Fruit fly (Drosophila melanogaster): ENCODE measurements around the gene Usp14.

Usp14 gene

dm6 chr2L:10339212-10339721, 25.1 kb upstream of the Usp14 start, which contains the start of gene SamDC (continued):
- TF ChIP-seq CG11294 (GFP tag; IDR thresholded peaks at IDR 0.05) = no peak
- TF ChIP-seq CG8632 (GFP tag; optimal IDR thresholded peaks at IDR 0.05) = no peak
- peak; percentile 73 for TF ChIP-seq Eip78C (GFP tag)
- TF ChIP-seq Ets21C (GFP tag; optimal IDR thresholded peaks at IDR 0.05) = no peak
- TF ChIP-seq Hr39 (GFP tag; optimal IDR thresholded peaks at IDR 0.05) = no peak
- peak; percentile 28 for TF ChIP-seq Hr4 (GFP tag; optimal IDR thresholded peaks at IDR 0.05)
- TF ChIP-seq Sox102F (GFP tag; optimal IDR thresholded peaks at IDR 0.05) = peak; percentile 8
- TF ChIP-seq Eip93F (GFP tag; optimal IDR thresholded peaks at IDR 0.05) = peak; percentile 25
- no peak for TF ChIP-seq svp (GFP tag)
- no peak for TF ChIP-seq CG16779 (tag; optimal IDR thresholded peaks at IDR 0.05)
- TF ChIP-seq CG1621 (tag; optimal IDR thresholded peaks at IDR 0.05) = no peak
- no peak for TF ChIP-seq CG32006 (GFP tag; optimal IDR thresholded peaks at IDR 0.05)
- no peak for TF ChIP-seq Hr38 (GFP tag; optimal IDR thresholded peaks at IDR 0.05)
- no peak for TF ChIP-seq CG9139 (GFP tag; optimal IDR thresholded peaks at IDR 0.05)
- TF ChIP-seq fd59A (GFP tag; optimal IDR thresholded peaks at IDR 0.05) = no peak
- no peak for TF ChIP-seq CG11762 (GFP tag; optimal IDR thresholded peaks at IDR 0.05; ENCODE audit: insufficient read depth)
- peak; percentile 78 for TF ChIP-seq fkh (GFP tag; optimal IDR thresholded peaks at IDR 0.05)
- no peak for TF ChIP-seq Sox15 (GFP tag; optimal IDR thresholded peaks at IDR 0.05)
- peak; percentile 25 for TF ChIP-seq Smox (GFP tag; optimal IDR thresholded peaks at IDR 0.05)
- no peak for TF ChIP-seq fd85E (GFP tag; optimal IDR thresholded peaks at IDR 0.05)
- TF ChIP-seq CG6792 (GFP tag; optimal IDR thresholded peaks at IDR 0.05) = no peak
- TF ChIP-seq Sox14 (GFP tag; optimal IDR thresholded peaks at IDR 0.05) = peak; percentile 58
- TF ChIP-seq CG11902 (GFP tag; optimal IDR thresholded peaks at IDR 0.05) = no peak
- peak; percentile 13 for TF ChIP-seq net (GFP tag; optimal IDR thresholded peaks at IDR 0.05)

dm6 chr2L:10334854-10335277, 20.7 kb upstream of the Usp14 start:
- no peak for TF ChIP-seq Hr38 (GFP tag; optimal IDR thresholded peaks at IDR 0.05)
- TF ChIP-seq Eip78C (GFP tag) = peak; percentile 85
- TF ChIP-seq Lpt (GFP tag; optimal IDR thresholded peaks at IDR 0.05) = peak; percentile 2
- peak in 1 of 2 experiments; percentile 81 for TF ChIP-seq ss (GFP tag; optimal IDR thresholded peaks at IDR 0.05)
- TF ChIP-seq Sox14 (GFP tag; optimal IDR thresholded peaks at IDR 0.05) = peak; percentile 66
- TF ChIP-seq CG10631 (GFP tag; optimal IDR thresholded peaks at IDR 0.05) = no peak
- no peak for TF ChIP-seq Ets21C (GFP tag; optimal IDR thresholded peaks at IDR 0.05)
- TF ChIP-seq Eip75B (GFP tag; optimal IDR thresholded peaks at IDR 0.05) = peak; percentile 46
- TF ChIP-seq net (GFP tag; optimal IDR thresholded peaks at IDR 0.05) = no peak
- no peak for TF ChIP-seq eg (GFP tag; IDR thresholded peaks at IDR 0.05)
- TF ChIP-seq salr (GFP tag; optimal IDR thresholded peaks at IDR 0.05) = no peak
- TF ChIP-seq CG6163 (GFP tag; IDR thresholded peaks at IDR 0.05) = no peak
- TF ChIP-seq CG4318 (GFP tag; optimal IDR thresholded peaks at IDR 0.05) = no peak
- TF ChIP-seq svp (GFP tag) = peak; percentile 73
- no peak for TF ChIP-seq Blimp-1 (GFP tag; optimal IDR thresholded peaks at IDR 0.05)
- TF ChIP-seq CG9139 (GFP tag; optimal IDR thresholded peaks at IDR 0.05) = no peak
- TF ChIP-seq Sox15 (GFP tag; optimal IDR thresholded peaks at IDR 0.05) = no peak
- TF ChIP-seq vri (GFP tag; optimal IDR thresholded peaks at IDR 0.05) = peak; percentile 98
- no peak for TF ChIP-seq CG3032 (tag; optimal IDR thresholded peaks at IDR 0.05)
- TF ChIP-seq lz (GFP tag; optimal IDR thresholded peaks at IDR 0.05) = no peak
- no peak for TF ChIP-seq CG32006 (GFP tag; optimal IDR thresholded peaks at IDR 0.05)
- peak; percentile 32 for TF ChIP-seq achi (GFP tag; optimal IDR thresholded peaks at IDR 0.05)
- no peak for TF ChIP-seq spab (GFP tag; optimal IDR thresholded peaks at IDR 0.05)
- no peak for TF ChIP-seq Smox (GFP tag; optimal IDR thresholded peaks at IDR 0.05)
- no peak for TF ChIP-seq CG16779 (tag; optimal IDR thresholded peaks at IDR 0.05)
- TF ChIP-seq fd59A (GFP tag; optimal IDR thresholded peaks at IDR 0.05) = no peak
- TF ChIP-seq dac (GFP tag; optimal IDR thresholded peaks at IDR 0.05) = no peak
- TF ChIP-seq CG11902 (GFP tag; optimal IDR thresholded peaks at IDR 0.05) = no peak
- TF ChIP-seq CG11762 (GFP tag; optimal IDR thresholded peaks at IDR 0.05; ENCODE audit: insufficient read depth) = no peak
- peak; percentile 58; the same call in 2 of the 3 replicates for TF ChIP-seq CG8119 (GFP tag; IDR thresholded peaks at IDR 0.05)
- TF ChIP-seq CG6854 (GFP tag; optimal IDR thresholded peaks at IDR 0.05) = peak; percentile 61
- TF ChIP-seq Gug (GFP tag; IDR thresholded peaks at IDR 0.05) = no peak
- TF ChIP-seq esn (GFP tag; optimal IDR thresholded peaks at IDR 0.05) = peak; percentile 67
- no peak for TF ChIP-seq fd85E (GFP tag; optimal IDR thresholded peaks at IDR 0.05)
- no peak for TF ChIP-seq CG6808 (GFP tag; optimal IDR thresholded peaks at IDR 0.05)
- TF ChIP-seq dsx (GFP tag; optimal IDR thresholded peaks at IDR 0.05; ENCODE audit: poor library complexity, severe bottlenecking) = peak; percentile 18
- TF ChIP-seq CG6276 (GFP tag; optimal IDR thresholded peaks at IDR 0.05) = no peak
- TF ChIP-seq CG15336 (GFP tag; IDR thresholded peaks at IDR 0.05) = peak; percentile 66
- TF ChIP-seq fkh (GFP tag; optimal IDR thresholded peaks at IDR 0.05) = peak; percentile 98
- no peak for TF ChIP-seq CG6792 (GFP tag; optimal IDR thresholded peaks at IDR 0.05)

Data from whole organism, prepupa.